Worm (Caenorhabditis elegans) whole organism, L1 larva: ENCODE results near the gene C44C11.6.

ENCODE experiments used
- C04F5.9 ChIP-seq: sonication (generic microtip); optimal IDR thresholded peaks from 2 replicates; lab custom pipeline; 2016; ENCODE audit warnings: missing genetic modification characterization, missing compliant biosample characterization
- C16A3.4 ChIP-seq: fragments of 150-350 bp; optimal IDR thresholded peaks from 2 replicates; lab custom pipeline; 2014; ENCODE audit warnings: missing biosample characterization, missing genetic modification characterization
- aha-1 ChIP-seq: fragments of 150-350 bp; optimal IDR thresholded peaks from 2 replicates; lab custom pipeline; 2014; ENCODE audit warnings: missing biosample characterization, missing genetic modification characterization
- alr-1 ChIP-seq: fragments of 200-800 bp; sonication (Bioruptor generic); optimal IDR thresholded peaks from 2 replicates; lab custom pipeline; 2018; ENCODE audit warnings: borderline replicate concordance, mild to moderate bottlenecking, missing genetic modification characterization, missing compliant biosample characterization
- blmp-1 ChIP-seq: fragments of 150-350 bp; optimal IDR thresholded peaks from 2 replicates; lab custom pipeline; 2014; ENCODE audit warnings: missing biosample characterization, missing genetic modification characterization
- ceh-63 ChIP-seq: fragments of 200-800 bp; sonication (Bioruptor generic); optimal IDR thresholded peaks from 2 replicates; lab custom pipeline; 2018; ENCODE audit warnings: mild to moderate bottlenecking, missing genetic modification characterization, missing compliant biosample characterization
- ceh-8 ChIP-seq: fragments of 200-800 bp; sonication (Bioruptor generic); optimal IDR thresholded peaks from 2 replicates; lab custom pipeline; 2018; ENCODE audit warnings: mild to moderate bottlenecking, missing genetic modification characterization, moderate library complexity, missing compliant biosample characterization
- ceh-82 ChIP-seq, 3 experiments: fragments of 150-350 bp in 1 of 3; sonication (generic microtip) in 2 of 3; optimal IDR thresholded peaks; 2 replicates each; lab custom pipeline; 2014 to 2017; ENCODE audit warnings: missing biosample characterization in 3 of 3, missing genetic modification characterization in 3 of 3
- ces-1 ChIP-seq: fragments of 150-350 bp; optimal IDR thresholded peaks from 2 replicates; lab custom pipeline; 2014; ENCODE audit warnings: missing biosample characterization, missing genetic modification reagents, missing genetic modification characterization
- dpl-1 ChIP-seq, 3 experiments: fragments of 150-350 bp in 2 of 3; sonication (generic microtip) in 1 of 3; optimal IDR thresholded peaks; 2 replicates each; lab custom pipeline; 2014 to 2017; ENCODE audit warnings: missing biosample characterization in 3 of 3, missing genetic modification characterization in 3 of 3, missing genetic modification reagents in 3 of 3
- dsc-1 ChIP-seq: sonication (generic microtip); optimal IDR thresholded peaks from 2 replicates; lab custom pipeline; 2016; ENCODE audit warnings: mild to moderate bottlenecking, missing genetic modification characterization, missing compliant biosample characterization
- efl-1 ChIP-seq, 4 experiments: fragments of 150-350 bp; optimal IDR thresholded peaks in 3 of 4; peaks in 1 of 4; 1 replicate in 1 of 4; 2 replicates in 3 of 4; lab custom pipeline; 2014; ENCODE audit warnings: missing biosample characterization in 2 of 4, missing genetic modification characterization in 2 of 4, missing genetic modification reagents in 2 of 4
- elt-2 ChIP-seq: sonication (generic microtip); optimal IDR thresholded peaks from 2 replicates; lab custom pipeline; 2016; ENCODE audit warnings: missing genetic modification characterization, mild to moderate bottlenecking, inconsistent platforms, missing compliant biosample characterization, missing genetic modification reagents
- elt-3 ChIP-seq, 6 experiments: fragments of 150-350 bp in 1 of 6; sonication (generic microtip); optimal IDR thresholded peaks; 2 replicates each; lab custom pipeline; 2017 to 2018; ENCODE audit warnings: missing biosample characterization in 6 of 6, missing genetic modification characterization in 6 of 6, inconsistent platforms in 1 of 6
- ets-5 ChIP-seq: fragments of 200-800 bp; sonication (Bioruptor generic); IDR thresholded peaks from 2 replicates; pipeline ENCODE4 v1.3.6; 2022; ENCODE audit warnings: missing genetic modification characterization, missing compliant biosample characterization
- fkh-10 ChIP-seq: sonication (generic microtip); optimal IDR thresholded peaks from 2 replicates; lab custom pipeline; 2017; ENCODE audit warnings: missing biosample characterization, missing genetic modification reagents, missing genetic modification characterization
- fkh-4 ChIP-seq: sonication (generic microtip); optimal IDR thresholded peaks from 2 replicates; lab custom pipeline; 2016; ENCODE audit warnings: missing compliant biosample characterization, missing genetic modification characterization, borderline replicate concordance
- fkh-8 ChIP-seq: sonication (generic microtip); optimal IDR thresholded peaks from 2 replicates; lab custom pipeline; 2016; ENCODE audit warnings: mild to moderate bottlenecking, missing genetic modification characterization, missing compliant biosample characterization
- hpl-2 ChIP-seq: fragments of 150-350 bp; optimal IDR thresholded peaks from 2 replicates; lab custom pipeline; 2014; ENCODE audit warnings: missing biosample characterization, missing genetic modification reagents, missing genetic modification characterization
- irx-1 ChIP-seq: sonication (generic microtip); optimal IDR thresholded peaks from 2 replicates; lab custom pipeline; 2016; ENCODE audit warnings: missing genetic modification characterization, missing compliant biosample characterization
- jun-1 ChIP-seq: fragments of 150-350 bp; optimal IDR thresholded peaks from 2 replicates; lab custom pipeline; 2014; ENCODE audit warnings: missing biosample characterization, missing genetic modification reagents, missing genetic modification characterization
- lin-14 ChIP-seq: fragments of 200-800 bp; sonication (Bioruptor generic); optimal IDR thresholded peaks from 2 replicates; lab custom pipeline; 2018; ENCODE audit warnings: mild to moderate bottlenecking, missing genetic modification characterization, moderate library complexity, missing compliant biosample characterization
- lin-35 ChIP-seq, 2 experiments: fragments of 150-350 bp; optimal IDR thresholded peaks; 2 replicates each; lab custom pipeline; 2014; ENCODE audit warnings: missing biosample characterization in 2 of 2, missing genetic modification characterization in 2 of 2, missing genetic modification reagents in 2 of 2
- lir-3 ChIP-seq: sonication (generic microtip); optimal IDR thresholded peaks from 2 replicates; lab custom pipeline; 2016; ENCODE audit warnings: mild to moderate bottlenecking, missing genetic modification characterization, moderate library complexity, missing compliant biosample characterization; ENCODE audit not compliant: poor library complexity
- lsy-2 ChIP-seq, 2 experiments: fragments of 150-350 bp; optimal IDR thresholded peaks; 2 replicates each; lab custom pipeline; 2014; ENCODE audit warnings: missing biosample characterization in 2 of 2, missing genetic modification characterization in 2 of 2
- mab-9 ChIP-seq: fragments of 200-800 bp; sonication (Bioruptor generic); IDR thresholded peaks from 2 replicates; pipeline ENCODE4 v1.3.6; 2022; ENCODE audit warnings: missing genetic modification reagents, missing genetic modification characterization, missing compliant biosample characterization
- mef-2 ChIP-seq: fragments of 150-350 bp; optimal IDR thresholded peaks from 2 replicates; lab custom pipeline; 2014; ENCODE audit warnings: missing biosample characterization, missing genetic modification characterization
- nhr-19 ChIP-seq: fragments of 200-800 bp; sonication (Bioruptor generic); conservative IDR thresholded peaks from 2 replicates; pipeline ENCODE4 v1.3.6; 2022; ENCODE audit warnings: missing genetic modification characterization, missing compliant biosample characterization
- nhr-20 ChIP-seq: sonication (generic microtip); optimal IDR thresholded peaks from 2 replicates; lab custom pipeline; 2016; ENCODE audit warnings: mild to moderate bottlenecking, missing genetic modification characterization, missing compliant biosample characterization
- nhr-237 ChIP-seq: fragments of 150-350 bp; optimal IDR thresholded peaks from 2 replicates; lab custom pipeline; 2014; ENCODE audit warnings: missing biosample characterization, missing genetic modification characterization
- nhr-28 ChIP-seq: fragments of 150-350 bp; optimal IDR thresholded peaks from 2 replicates; lab custom pipeline; 2014; ENCODE audit warnings: missing biosample characterization, missing genetic modification characterization
- nhr-47 ChIP-seq: sonication (generic microtip); optimal IDR thresholded peaks from 2 replicates; lab custom pipeline; 2016; ENCODE audit warnings: mild to moderate bottlenecking, missing genetic modification characterization, moderate library complexity, missing compliant biosample characterization
- nhr-71 ChIP-seq: sonication (generic microtip); optimal IDR thresholded peaks from 2 replicates; lab custom pipeline; 2016; ENCODE audit warnings: mild to moderate bottlenecking, missing genetic modification characterization, moderate library complexity, missing compliant biosample characterization
- nhr-84 ChIP-seq: sonication (generic microtip); optimal IDR thresholded peaks from 2 replicates; lab custom pipeline; 2017; ENCODE audit warnings: missing biosample characterization, missing genetic modification characterization
- rnt-1 ChIP-seq: sonication (generic microtip); optimal IDR thresholded peaks from 2 replicates; lab custom pipeline; 2016; ENCODE audit warnings: mild to moderate bottlenecking, missing genetic modification characterization, moderate library complexity, missing compliant biosample characterization
- skn-1 ChIP-seq: fragments of 150-350 bp; optimal IDR thresholded peaks from 2 replicates; lab custom pipeline; 2014; ENCODE audit warnings: missing biosample characterization, missing genetic modification characterization
- snu-23 ChIP-seq: sonication (generic microtip); optimal IDR thresholded peaks from 2 replicates; lab custom pipeline; 2016; ENCODE audit warnings: missing genetic modification characterization, missing compliant biosample characterization
- sptf-1 ChIP-seq: fragments of 150-350 bp; optimal IDR thresholded peaks from 2 replicates; lab custom pipeline; 2014; ENCODE audit warnings: missing biosample characterization, missing genetic modification characterization
- sup-37 ChIP-seq: fragments of 200-800 bp; sonication (Bioruptor generic); optimal IDR thresholded peaks from 2 replicates; lab custom pipeline; 2018; ENCODE audit warnings: mild to moderate bottlenecking, missing genetic modification characterization, missing compliant biosample characterization
- unc-130 ChIP-seq: fragments of 150-350 bp; optimal IDR thresholded peaks from 2 replicates; lab custom pipeline; 2017; ENCODE audit warnings: missing biosample characterization, missing genetic modification characterization, inconsistent platforms
- unc-30 ChIP-seq: sonication (generic microtip); optimal IDR thresholded peaks from 2 replicates; lab custom pipeline; 2017; ENCODE audit warnings: missing biosample characterization, missing genetic modification characterization
- vab-15 ChIP-seq: sonication (generic microtip); optimal IDR thresholded peaks from 2 replicates; lab custom pipeline; 2017; ENCODE audit warnings: missing genotype, mild to moderate bottlenecking, missing genetic modification characterization, missing compliant biosample characterization
- zip-4 ChIP-seq: fragments of 200-800 bp; sonication (Bioruptor generic); optimal IDR thresholded peaks from 2 replicates; lab custom pipeline; 2018; ENCODE audit warnings: mild to moderate bottlenecking, missing genetic modification characterization, moderate library complexity, missing compliant biosample characterization

Gene C44C11.6

DNA sequence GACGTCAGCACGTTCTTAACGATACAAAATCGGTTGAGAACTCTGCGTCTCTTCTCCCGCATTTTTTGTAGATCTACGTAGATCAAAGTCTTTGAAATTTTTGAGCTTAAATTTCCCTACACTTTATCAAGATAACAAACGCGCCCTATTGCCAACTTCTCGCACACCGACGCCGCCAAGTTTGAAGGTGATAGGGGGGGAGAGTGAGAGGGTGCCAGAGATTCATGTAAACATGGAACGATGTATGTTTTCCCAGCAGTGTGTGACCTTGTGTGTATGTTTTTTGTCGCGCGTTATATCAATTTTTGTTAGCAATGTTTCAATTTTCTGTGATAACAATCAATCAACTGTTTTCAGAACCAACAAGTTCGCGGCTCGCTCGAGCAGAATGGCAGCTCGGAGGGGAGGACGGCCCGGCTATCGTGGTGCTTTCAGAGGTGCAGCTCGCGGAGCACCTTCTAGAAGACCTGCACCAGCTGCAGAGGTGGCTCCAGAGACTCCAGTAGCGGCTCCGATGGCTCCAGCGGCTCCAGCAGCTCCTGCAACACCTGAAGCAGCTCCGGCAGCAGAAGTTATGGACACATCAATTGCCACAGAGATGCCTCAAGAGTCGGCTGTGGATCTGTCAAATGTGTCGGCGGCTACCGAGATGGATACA lies 2.9 kb upstream of the C44C11.6 start:
- TF ChIP-seq sup-37 (no peak), dpl-1 (GFP tag; optimal IDR thresholded peaks at IDR 0.05; lab: Kevin White, UChicago) (peak; percentile 30 to 57 (median 41)), lsy-2 (tag; optimal IDR thresholded peaks at IDR 0.05; lab: Kevin White, UChicago) (peak in 1 of 2 experiments; percentile 48), nhr-20 (tag; lab: Kevin White, UChicago) (peak; percentile 38), vab-15 (tag; lab: Kevin White, UChicago) (no peak), snu-23 (GFP tag; lab: Kevin White, UChicago) (peak; percentile 8), elt-3 (tag; optimal IDR thresholded peaks at IDR 0.05; lab: Kevin White, UChicago) (peak in 1 of 6 experiments; percentile 42), lin-35 (GFP tag; optimal IDR thresholded peaks at IDR 0.05; lab: Kevin White, UChicago) (peak; percentile 14 to 70), lin-14 (GFP tag; lab: Kevin White, UChicago) (peak; percentile 26), ceh-8 (GFP tag; lab: Kevin White, UChicago) (peak; percentile 33), efl-1 (optimal IDR thresholded peaks at IDR 0.05; lab: Kevin White, UChicago) (peak; percentile 19 to 42), efl-1 (GFP tag; optimal IDR thresholded peaks at IDR 0.05 in 1 of 2; lab: Kevin White, UChicago) (peak; percentile 58 to 95), blmp-1 (tag; lab: Kevin White, UChicago) (peak; percentile 6), elt-2 (tag; lab: Kevin White, UChicago) (no peak), fkh-8 (tag; lab: Kevin White, UChicago) (no peak), C16A3.4 (peak; percentile 10)

DNA sequence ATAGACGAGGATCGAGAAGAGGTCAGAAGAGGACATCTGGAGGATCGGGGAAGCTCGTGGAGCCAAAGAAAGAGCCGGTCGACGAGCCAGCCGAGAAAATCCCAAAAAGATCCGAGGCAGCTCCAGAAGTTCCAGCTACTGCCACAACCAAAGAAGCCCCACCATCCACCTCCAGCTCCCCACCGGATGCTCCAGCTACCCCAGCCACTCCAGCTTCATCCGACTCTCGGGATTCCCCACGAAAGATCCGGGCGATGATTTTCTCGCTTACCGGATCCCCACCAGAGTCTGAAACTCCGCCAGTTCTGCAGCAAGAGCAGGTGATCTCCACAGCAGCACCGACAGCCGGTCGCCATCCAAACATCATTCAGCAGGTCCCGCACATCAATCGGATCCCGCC lies 1.7 kb upstream of the C44C11.6 start:
- TF ChIP-seq ceh-82 (tag; optimal IDR thresholded peaks at IDR 0.05; lab: Kevin White, UChicago) (no peak), mef-2 (no peak), rnt-1 (tag; lab: Kevin White, UChicago) (no peak), elt-3 (tag; optimal IDR thresholded peaks at IDR 0.05; lab: Kevin White, UChicago) (no peak), zip-4 (no peak), elt-2 (tag; lab: Kevin White, UChicago) (no peak), alr-1 (no peak)

DNA sequence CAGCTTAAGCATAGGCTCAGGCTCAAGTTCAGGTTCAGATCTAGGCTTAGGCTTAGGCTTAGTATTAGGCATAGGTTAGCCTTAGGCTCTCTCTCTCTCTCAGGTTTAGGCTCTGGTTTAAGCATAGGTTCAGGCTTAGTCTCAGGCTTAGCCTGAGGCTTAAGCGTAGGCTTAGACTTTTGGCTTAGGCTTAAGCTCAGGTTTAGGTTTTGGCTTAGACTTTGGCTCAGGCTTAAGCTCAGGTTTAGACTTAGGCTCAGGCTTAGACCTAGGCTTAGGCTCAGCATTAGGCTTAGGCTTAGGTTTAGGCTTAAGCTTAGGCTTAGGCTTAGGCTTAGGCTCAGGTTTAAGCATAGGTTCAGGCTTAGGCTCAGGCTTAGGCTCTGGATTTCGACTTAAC lies 899 bp upstream of the C44C11.6 start:
- TF ChIP-seq fkh-10 (GFP tag; lab: Kevin White, UChicago) (no peak), elt-2 (tag; lab: Kevin White, UChicago) (no peak), unc-130 (tag; lab: Kevin White, UChicago) (no peak), nhr-20 (tag; lab: Kevin White, UChicago) (no peak), nhr-28 (tag; lab: Kevin White, UChicago) (no peak), aha-1 (no peak)

DNA sequence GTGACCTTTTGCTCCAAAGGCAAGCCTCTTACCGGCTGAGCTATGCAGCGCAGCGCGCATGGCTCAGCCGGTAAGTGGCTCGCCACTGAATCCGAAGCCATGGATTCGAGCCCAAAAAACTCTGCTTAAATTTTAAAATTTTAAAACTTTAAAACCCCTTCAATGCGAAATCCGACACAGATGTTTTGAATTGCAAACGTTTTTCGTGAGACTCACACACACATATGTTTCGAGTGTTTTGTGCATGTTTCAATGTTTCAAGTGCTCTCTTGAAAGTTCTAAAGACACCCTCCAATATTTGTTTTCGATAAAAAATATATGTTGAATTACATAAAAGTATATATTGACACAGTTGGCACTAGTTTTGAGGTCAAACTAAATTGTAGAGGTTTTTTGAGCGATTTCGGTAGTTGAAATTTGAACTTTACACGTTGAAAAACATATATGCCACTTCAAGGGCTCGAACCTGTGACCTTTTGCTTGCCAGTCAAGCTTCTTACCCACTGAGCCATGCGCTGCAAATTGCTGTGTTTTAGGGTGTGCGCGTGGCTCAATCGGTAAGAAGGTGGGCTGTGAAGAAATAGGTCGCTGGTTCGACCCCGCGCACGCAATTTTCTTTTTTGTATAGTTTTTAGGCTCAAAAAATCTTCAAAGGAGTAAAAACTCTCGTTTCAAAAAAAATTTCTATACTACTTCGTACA lies 1.8 kb downstream of the C44C11.6 start:
- TF ChIP-seq nhr-47 (tag; lab: Kevin White, UChicago), result no peak
- TF ChIP-seq nhr-20 (tag; lab: Kevin White, UChicago), result no peak
- no peak for TF ChIP-seq nhr-28 (tag; lab: Kevin White, UChicago)
- no peak for TF ChIP-seq elt-3 (tag; optimal IDR thresholded peaks at IDR 0.05; lab: Kevin White, UChicago)
- no peak for TF ChIP-seq blmp-1 (tag; lab: Kevin White, UChicago)
- TF ChIP-seq nhr-71, result no peak
- no peak for TF ChIP-seq nhr-237 (tag; lab: Kevin White, UChicago)
- TF ChIP-seq nhr-19 (GFP tag; lab: Robert Waterston, UW), result no peak
- TF ChIP-seq mab-9 (GFP tag; lab: Robert Waterston, UW), result no peak
- no peak for TF ChIP-seq sptf-1 (tag; lab: Kevin White, UChicago)
- no peak for TF ChIP-seq hpl-2 (GFP tag; lab: Kevin White, UChicago)
- peak; percentile 19 for TF ChIP-seq lir-3 (tag; lab: Kevin White, UChicago)
- 0 out of 2 replicates have a peak, but pooled peaks have one; percentile 59 for TF ChIP-seq ets-5 (GFP tag; lab: Robert Waterston, UW)
- no peak for TF ChIP-seq vab-15 (tag; lab: Kevin White, UChicago)
- TF ChIP-seq ceh-63, result no peak
- TF ChIP-seq C04F5.9 (tag; lab: Kevin White, UChicago), result no peak
- no peak for TF ChIP-seq nhr-84 (tag; lab: Kevin White, UChicago)
- no peak for TF ChIP-seq irx-1 (tag; lab: Kevin White, UChicago)
- TF ChIP-seq fkh-4 (tag; lab: Kevin White, UChicago), result peak; percentile 74
- TF ChIP-seq unc-130 (tag; lab: Kevin White, UChicago), result no peak
- TF ChIP-seq ces-1 (GFP tag; lab: Kevin White, UChicago), result no peak
- TF ChIP-seq unc-30 (tag; lab: Kevin White, UChicago), result no peak
- no peak for TF ChIP-seq jun-1 (tag; lab: Kevin White, UChicago)
- TF ChIP-seq dsc-1 (tag; lab: Kevin White, UChicago), result peak; percentile 82
- no peak for TF ChIP-seq skn-1 (tag; lab: Kevin White, UChicago)
